Fruit fly (Drosophila melanogaster): ENCODE results near the gene CG5758.

- TF ChIP-seq insv (optimal IDR thresholded peaks at IDR 0.05) (no peak), psq (optimal IDR thresholded peaks at IDR 0.05) (no peak), Myc (optimal IDR thresholded peaks at IDR 0.05) (no peak), h (optimal IDR thresholded peaks at IDR 0.05) (no peak)
Observed at dm6 chr2L:18112435-18112834, 7.4 kb upstream of the CG5758 start.

Data from Kc167 (cell line).